Worm (Caenorhabditis elegans): ENCODE measurements around the gene T05A8.11.

DNA sequence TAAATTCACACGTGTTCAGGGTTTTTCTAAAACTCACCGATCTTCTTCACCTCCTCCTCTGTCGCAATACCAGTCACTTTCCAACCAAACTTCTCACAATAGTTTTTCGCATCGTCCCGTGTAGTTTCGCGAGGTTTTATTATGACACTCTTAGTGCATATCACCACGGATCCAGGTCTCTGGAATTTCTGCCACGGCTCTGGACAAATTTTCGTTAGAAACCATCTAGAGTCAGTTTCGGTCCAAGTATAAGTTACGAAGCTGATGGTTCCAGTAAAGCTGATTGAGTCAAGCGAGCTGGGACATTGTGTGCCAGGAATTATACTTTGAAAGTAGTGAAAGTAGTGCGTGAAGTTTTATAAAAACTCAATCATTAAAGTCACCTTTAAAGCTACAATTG is 30.9 kb upstream of the T05A8.11 start:
- TF ChIP-seq ama-1 (optimal IDR thresholded peaks at IDR 0.05) (no peak), hnd-1 (tag; optimal IDR thresholded peaks at IDR 0.05) (no peak), sea-1 (GFP tag; conservative IDR thresholded peaks at IDR 0.05) (no peak), tra-4 (tag; optimal IDR thresholded peaks at IDR 0.05) (no peak), tbx-37 (GFP tag; conservative IDR thresholded peaks at IDR 0.05) (no peak), B0310.2 (tag; optimal IDR thresholded peaks at IDR 0.05) (no peak), aly-1 (tag; optimal IDR thresholded peaks at IDR 0.05) (no peak), ceh-13 (GFP tag; optimal IDR thresholded peaks at IDR 0.05) (no peak), scrt-1 (GFP tag; IDR thresholded peaks at IDR 0.05) (no peak), hmg-4 (GFP tag; optimal IDR thresholded peaks at IDR 0.05) (no peak), F13C5.2 (tag; optimal IDR thresholded peaks at IDR 0.05) (no peak)

All from whole organism, early embryonic.